Fruit fly (Drosophila melanogaster): ENCODE data around the gene bip1.
A peak's percentile ranks its signal among the peaks of the same experiment; 100 is the strongest.

The bip1 gene

dm6 chr3L:8091650-8092068 is 33.1 kb upstream of the bip1 start, which contains the start of gene CG7565 (continued):
- TF ChIP-seq p53 (GFP tag; optimal IDR thresholded peaks at IDR 0.05) (no peak), inv (GFP tag; IDR thresholded peaks at IDR 0.05; ENCODE audit: partially characterized antibody) (no peak), CG9932 (GFP tag; IDR thresholded peaks at IDR 0.05) (peak; percentile 56), CG7987 (GFP tag; optimal IDR thresholded peaks at IDR 0.05) (peak; percentile 63), CG7357 (GFP tag; IDR thresholded peaks at IDR 0.05) (no peak), CG42726 (GFP tag; IDR thresholded peaks at IDR 0.05; ENCODE audit: partially characterized antibody) (no peak), pfk (GFP tag; optimal IDR thresholded peaks at IDR 0.05) (peak; percentile 39), Antp (GFP tag; optimal IDR thresholded peaks at IDR 0.05) (peak; percentile 45), hkb (optimal IDR thresholded peaks at IDR 0.05) (no peak), hkb (GFP tag; IDR thresholded peaks at IDR 0.05) (peak; percentile 30; the same call in 1 of the 2 replicates), CG4707 (GFP tag; optimal IDR thresholded peaks at IDR 0.05) (no peak), Ada2b (GFP tag; IDR thresholded peaks at IDR 0.05) (no peak), corto (GFP tag; optimal IDR thresholded peaks at IDR 0.05) (peak; percentile 19), crp (GFP tag; optimal IDR thresholded peaks at IDR 0.05) (peak; percentile 12 to 86), CG13775 (GFP tag; optimal IDR thresholded peaks at IDR 0.05) (peak; percentile 32), cwo (GFP tag; optimal IDR thresholded peaks at IDR 0.05) (peak; percentile 56), tin (GFP tag; optimal IDR thresholded peaks at IDR 0.05) (peak; percentile 38), CG17359 (tag; optimal IDR thresholded peaks at IDR 0.05) (peak; percentile 38), CG14710 (tag; optimal IDR thresholded peaks at IDR 0.05) (peak; percentile 55), gcm2 (GFP tag; optimal IDR thresholded peaks at IDR 0.05) (no peak), CG2120 (GFP tag; optimal IDR thresholded peaks at IDR 0.05) (peak; percentile 72), Awh (GFP tag; IDR thresholded peaks at IDR 0.05) (no peak), CG6765 (GFP tag; optimal IDR thresholded peaks at IDR 0.05) (peak; percentile 67), ci (GFP tag; IDR thresholded peaks at IDR 0.05) (peak; percentile 49; the same call in 1 of the 3 replicates), tll (GFP tag; optimal IDR thresholded peaks at IDR 0.05) (peak in 1 of 2 experiments; percentile 17), CG17912 (GFP tag; optimal IDR thresholded peaks at IDR 0.05) (peak; percentile 67), Doc2 (GFP tag; IDR thresholded peaks at IDR 0.05) (no peak), CG30403 (GFP tag; optimal IDR thresholded peaks at IDR 0.05) (peak; percentile 39), CG15269 (tag; optimal IDR thresholded peaks at IDR 0.05) (peak; percentile 22), CG12236 (GFP tag; optimal IDR thresholded peaks at IDR 0.05) (no peak), sima (GFP tag; optimal IDR thresholded peaks at IDR 0.05) (no peak), Spps (tag; optimal IDR thresholded peaks at IDR 0.05) (no peak), stc (GFP tag; IDR thresholded peaks at IDR 0.05) (no peak), CG15479 (GFP tag; optimal IDR thresholded peaks at IDR 0.05) (no peak), tna (GFP tag; IDR thresholded peaks at IDR 0.05; ENCODE audit: partially characterized antibody) (peak; percentile 19; the same call in 1 of the 2 replicates), Dp (GFP tag; optimal IDR thresholded peaks at IDR 0.05) (peak; percentile 38), CG13894 (tag; optimal IDR thresholded peaks at IDR 0.05) (peak; percentile 30), Sox102F (GFP tag; optimal IDR thresholded peaks at IDR 0.05) (no peak), CG3847 (GFP tag; IDR thresholded peaks at IDR 0.05) (peak; percentile 49), CG10267 (tag; optimal IDR thresholded peaks at IDR 0.05) (peak; percentile 93), aop (GFP tag; IDR thresholded peaks at IDR 0.05) (0 out of 2 replicates have a peak, but pooled peaks have one; percentile 48), CG6813 (GFP tag; optimal IDR thresholded peaks at IDR 0.05) (peak; percentile 60), Myb (GFP tag; optimal IDR thresholded peaks at IDR 0.05) (peak; percentile 77), caup (GFP tag; optimal IDR thresholded peaks at IDR 0.05; ENCODE audit: severe bottlenecking) (peak; percentile 82), CG4617 (GFP tag; optimal IDR thresholded peaks at IDR 0.05; ENCODE audit: borderline replicate concordance) (peak; percentile 49), CG10462 (GFP tag; optimal IDR thresholded peaks at IDR 0.05) (peak; percentile 43), h (optimal IDR thresholded peaks at IDR 0.05) (no peak), slou (GFP tag; optimal IDR thresholded peaks at IDR 0.05) (no peak), CG1603 (tag; optimal IDR thresholded peaks at IDR 0.05) (peak; percentile 69), nerfin-1 (tag; optimal IDR thresholded peaks at IDR 0.05) (peak; percentile 13)
